Fruit fly (Drosophila melanogaster) whole organism, embryonic: Measurements from ENCODE around the gene mRpL27.

ENCODE experiments used
- Asciz ChIP-seq: fragments of 200-800 bp; sonication (Bioruptor generic); optimal IDR thresholded peaks from 2 replicates; lab custom pipeline; 2017; ENCODE audit warnings: missing biosample characterization, mild to moderate bottlenecking, missing genetic modification characterization, missing genetic modification reagents
- CG1024 ChIP-seq: fragments of 200-800 bp; sonication (Bioruptor generic); IDR thresholded peaks from 2 replicates; pipeline ENCODE4 v1.3.6; 2022; ENCODE audit warnings: missing biosample characterization, missing genetic modification characterization
- CG10543 ChIP-seq: fragments of 200-800 bp; sonication (Bioruptor generic); optimal IDR thresholded peaks from 3 replicates; lab custom pipeline; 2017; ENCODE audit warnings: missing biosample characterization, mild to moderate bottlenecking, missing genetic modification characterization, moderate library complexity
- CG11695 ChIP-seq: fragments of 200-800 bp; sonication (Bioruptor generic); IDR thresholded peaks from 3 replicates; pipeline ENCODE4 v1.3.6; 2022; ENCODE audit warnings: missing biosample characterization, missing genetic modification characterization
- CG12155 ChIP-seq: fragments of 200-800 bp; sonication (Bioruptor generic); optimal IDR thresholded peaks from 3 replicates; lab custom pipeline; 2016; ENCODE audit warnings: missing biosample characterization, missing genetic modification characterization
- CG12659 ChIP-seq: fragments of 200-800 bp; sonication (Bioruptor generic); optimal IDR thresholded peaks from 3 replicates; lab custom pipeline; 2017; ENCODE audit warnings: mild to moderate bottlenecking, missing biosample characterization, missing genetic modification reagents, missing genetic modification characterization
- CG15601 ChIP-seq: fragments of 200-800 bp; sonication (Bioruptor generic); optimal IDR thresholded peaks from 3 replicates; lab custom pipeline; 2019; ENCODE audit warnings: missing biosample characterization, mild to moderate bottlenecking, missing genetic modification characterization, moderate library complexity
- CG16779 ChIP-seq: fragments of 200-800 bp; sonication (Bioruptor generic); IDR thresholded peaks from 2 replicates; pipeline ENCODE4 v1.3.6; 2022; ENCODE audit warnings: missing biosample characterization, missing genetic modification characterization
- CG16813 ChIP-seq: fragments of 200-800 bp; sonication (Bioruptor generic); IDR thresholded peaks from 3 replicates; pipeline ENCODE4 v1.3.6; 2022; ENCODE audit warnings: missing biosample characterization, missing genetic modification characterization; ENCODE audit not compliant: partially characterized antibody
- CG16815 ChIP-seq: fragments of 200-800 bp; sonication (Bioruptor generic); optimal IDR thresholded peaks from 3 replicates; lab custom pipeline; 2017; ENCODE audit warnings: missing biosample characterization, mild to moderate bottlenecking, missing genetic modification characterization
- CG18011 ChIP-seq: fragments of 200-800 bp; sonication (Bioruptor generic); optimal IDR thresholded peaks from 2 replicates; lab custom pipeline; 2017; ENCODE audit warnings: missing biosample characterization, missing genetic modification characterization, mild to moderate bottlenecking, moderate library complexity, missing genotype
- CG18599 ChIP-seq: fragments of 200-800 bp; sonication (Bioruptor generic); optimal IDR thresholded peaks from 3 replicates; lab custom pipeline; 2017; ENCODE audit warnings: missing biosample characterization, missing genetic modification characterization, mild to moderate bottlenecking, moderate library complexity, missing genetic modification reagents
- CG34224 ChIP-seq: fragments of 200-800 bp; sonication (Bioruptor generic); IDR thresholded peaks from 3 replicates; pipeline ENCODE4 v1.3.6; 2022; ENCODE audit warnings: missing biosample characterization, missing genetic modification characterization; ENCODE audit not compliant: partially characterized antibody
- CG4404 ChIP-seq: fragments of 200-800 bp; sonication (Bioruptor generic); IDR thresholded peaks from 2 replicates; pipeline ENCODE4 v1.3.6; 2022; ENCODE audit warnings: missing biosample characterization, missing genetic modification characterization
- CG4854 ChIP-seq: fragments of 200-800 bp; sonication (Bioruptor generic); optimal IDR thresholded peaks from 2 replicates; lab custom pipeline; 2016; ENCODE audit warnings: missing biosample characterization, missing genetic modification characterization, inconsistent platforms
- CG6689 ChIP-seq: fragments of 200-800 bp; sonication (Bioruptor generic); IDR thresholded peaks from 2 replicates; pipeline ENCODE4 v1.3.6; 2022; ENCODE audit warnings: missing biosample characterization, missing genetic modification characterization
- CG6765 ChIP-seq: fragments of 200-800 bp; sonication (Bioruptor generic); optimal IDR thresholded peaks from 3 replicates; lab custom pipeline; 2017; ENCODE audit warnings: missing biosample characterization, mild to moderate bottlenecking, missing genetic modification characterization
- CG8944 ChIP-seq: fragments of 200-800 bp; sonication (Bioruptor generic); optimal IDR thresholded peaks from 3 replicates; lab custom pipeline; 2016; ENCODE audit warnings: missing biosample characterization, missing genetic modification characterization
- CG9876 ChIP-seq: fragments of 200-800 bp; sonication (Bioruptor generic); optimal IDR thresholded peaks from 2 replicates; lab custom pipeline; 2016; ENCODE audit warnings: missing biosample characterization, missing genetic modification characterization
- Doc3 ChIP-seq: fragments of 200-800 bp; sonication (Bioruptor generic); IDR thresholded peaks from 3 replicates; pipeline ENCODE4 v1.3.6; 2022; ENCODE audit warnings: missing biosample characterization, missing genetic modification characterization; ENCODE audit not compliant: partially characterized antibody
- Drgx ChIP-seq: fragments of 200-800 bp; sonication (Bioruptor generic); IDR thresholded peaks from 2 replicates; pipeline ENCODE4 v1.3.6; 2022; ENCODE audit warnings: missing biosample characterization, missing genetic modification characterization
- E2f1 ChIP-seq: fragments of 200-800 bp; sonication (Bioruptor generic); IDR thresholded peaks from 2 replicates; pipeline ENCODE4 v1.3.6; 2022; ENCODE audit warnings: missing biosample characterization, missing genetic modification characterization
- Ets65A ChIP-seq: fragments of 200-800 bp; sonication (Bioruptor generic); peaks from one replicate; lab custom pipeline; 2016; ENCODE audit warnings: missing biosample characterization, missing genetic modification characterization
- Jarid2 ChIP-seq: fragments of 200-800 bp; sonication (Bioruptor generic); optimal IDR thresholded peaks from 3 replicates; lab custom pipeline; 2017; ENCODE audit warnings: mild to moderate bottlenecking, missing biosample characterization, missing genetic modification reagents, missing genetic modification characterization
- MTF-1 ChIP-seq: fragments of 200-800 bp; sonication (Bioruptor generic); optimal IDR thresholded peaks from 2 replicates; lab custom pipeline; 2018; ENCODE audit warnings: missing biosample characterization, mild to moderate bottlenecking, missing genetic modification characterization, borderline replicate concordance
- NK7.1 ChIP-seq: fragments of 200-800 bp; sonication (Bioruptor generic); optimal IDR thresholded peaks from 3 replicates; lab custom pipeline; 2016; ENCODE audit warnings: missing biosample characterization, missing genetic modification characterization
- Ravus ChIP-seq: fragments of 200-800 bp; sonication (Bioruptor generic); IDR thresholded peaks from 2 replicates; pipeline ENCODE4 v1.3.6; 2022; ENCODE audit warnings: missing biosample characterization, missing genetic modification characterization
- Six4 ChIP-seq: fragments of 200-800 bp; sonication (Bioruptor generic); optimal IDR thresholded peaks from 2 replicates; lab custom pipeline; 2016; ENCODE audit warnings: missing biosample characterization, missing genetic modification characterization
- Sry-β ChIP-seq: fragments of 200-800 bp; sonication (Bioruptor generic); optimal IDR thresholded peaks from 2 replicates; lab custom pipeline; 2018; ENCODE audit warnings: missing biosample characterization, mild to moderate bottlenecking, missing genetic modification characterization, moderate library complexity
- Ssrp ChIP-seq: fragments of 200-800 bp; sonication (Bioruptor generic); optimal IDR thresholded peaks from 2 replicates; lab custom pipeline; 2018; ENCODE audit warnings: missing biosample characterization, mild to moderate bottlenecking, missing genetic modification characterization, moderate library complexity
- abd-A ChIP-seq: fragments of 200-800 bp; sonication (Bioruptor generic); optimal IDR thresholded peaks from 3 replicates; lab custom pipeline; 2019; ENCODE audit warnings: missing biosample characterization, mild to moderate bottlenecking, missing genetic modification characterization, moderate library complexity
- ase ChIP-seq: fragments of 200-800 bp; sonication (Bioruptor generic); IDR thresholded peaks from 3 replicates; pipeline ENCODE4 v1.3.6; 2022; ENCODE audit warnings: missing biosample characterization, missing genetic modification characterization
- btn ChIP-seq: fragments of 200-800 bp; sonication (Bioruptor generic); optimal IDR thresholded peaks from 2 replicates; lab custom pipeline; 2016; ENCODE audit warnings: missing biosample characterization, missing genetic modification characterization
- cad ChIP-seq: fragments of >200 bp; optimal IDR thresholded peaks from 2 replicates; lab custom pipeline; 2017; ENCODE audit warnings: missing biosample characterization, missing genetic modification characterization
- croc ChIP-seq: fragments of 200-800 bp; sonication (Bioruptor generic); conservative IDR thresholded peaks from 3 replicates; pipeline ENCODE4 v1.3.6; 2022; ENCODE audit warnings: missing biosample characterization, missing genetic modification characterization
- da ChIP-seq: fragments of 200-800 bp; sonication (Bioruptor generic); optimal IDR thresholded peaks from 2 replicates; lab custom pipeline; 2016; ENCODE audit warnings: missing biosample characterization, missing genetic modification characterization
- fd96Cb ChIP-seq: fragments of 200-800 bp; sonication (Bioruptor generic); optimal IDR thresholded peaks from 2 replicates; lab custom pipeline; 2018; ENCODE audit warnings: missing biosample characterization, mild to moderate bottlenecking, missing genetic modification characterization, moderate library complexity
- ftz-f1 ChIP-seq: fragments of 200-800 bp; sonication (Bioruptor generic); optimal IDR thresholded peaks from 2 replicates; lab custom pipeline; 2016; ENCODE audit warnings: missing biosample characterization, missing genetic modification characterization
- grn ChIP-seq: fragments of 200-800 bp; sonication (Bioruptor generic); optimal IDR thresholded peaks from 3 replicates; lab custom pipeline; 2017; ENCODE audit warnings: missing biosample characterization, missing genetic modification characterization
- gt ChIP-seq: fragments of 200-800 bp; sonication (Bioruptor generic); IDR thresholded peaks from 2 replicates; pipeline ENCODE4 v1.3.6; 2022; ENCODE audit warnings: missing biosample characterization, missing genetic modification characterization
- ham ChIP-seq: fragments of 200-800 bp; sonication (Bioruptor generic); IDR thresholded peaks from 2 replicates; pipeline ENCODE4 v1.3.6; 2022; ENCODE audit warnings: missing biosample characterization, missing genetic modification characterization
- insv ChIP-seq, 2 experiments: fragments of 200-800 bp; sonication (Bioruptor generic); optimal IDR thresholded peaks; 3 replicates each; lab custom pipeline; 2016 to 2018; ENCODE audit warnings: missing biosample characterization in 2 of 2, missing genetic modification characterization in 2 of 2
- nerfin-1 ChIP-seq: fragments of 200-800 bp; sonication (Bioruptor generic); optimal IDR thresholded peaks from 3 replicates; lab custom pipeline; 2019; ENCODE audit warnings: missing biosample characterization, mild to moderate bottlenecking, missing genetic modification characterization, moderate library complexity
- org-1 ChIP-seq: fragments of 200-800 bp; sonication (Bioruptor generic); optimal IDR thresholded peaks from 2 replicates; lab custom pipeline; 2017; ENCODE audit warnings: missing biosample characterization, missing genetic modification characterization
- scrt ChIP-seq: fragments of 200-800 bp; sonication (Bioruptor generic); optimal IDR thresholded peaks from 2 replicates; lab custom pipeline; 2018; ENCODE audit warnings: missing biosample characterization, mild to moderate bottlenecking, missing genetic modification characterization, moderate library complexity
- stc ChIP-seq: fragments of 200-800 bp; sonication (Bioruptor generic); IDR thresholded peaks from 2 replicates; pipeline ENCODE4 v1.3.6; 2022; ENCODE audit warnings: missing biosample characterization, missing genetic modification characterization
- unpg ChIP-seq: fragments of 200-800 bp; sonication (Bioruptor generic); optimal IDR thresholded peaks from 3 replicates; lab custom pipeline; 2018; ENCODE audit warnings: missing biosample characterization, mild to moderate bottlenecking, missing genetic modification characterization, moderate library complexity
- wdn ChIP-seq: fragments of 200-800 bp; sonication (Bioruptor generic); IDR thresholded peaks from 2 replicates; pipeline ENCODE4 v1.3.6; 2022; ENCODE audit warnings: missing biosample characterization, missing genetic modification characterization

mRpL27 gene

dm6 chr2L:4440881-4441737, 18.3 kb downstream of the mRpL27 start, which contains the start of gene CG15431 (continued):
- TF ChIP-seq unpg (GFP tag; lab: Kevin White, UChicago) (peak; percentile 66), CG12659 (GFP tag; lab: Kevin White, UChicago) (peak; percentile 39), da (GFP tag; lab: Kevin White, UChicago) (no peak), scrt (GFP tag; lab: Kevin White, UChicago) (peak; percentile 55), E2f1 (GFP tag; lab: Robert Waterston, UW) (peak; percentile 60), CG4404 (GFP tag; lab: Robert Waterston, UW) (peak; percentile 25; the same call in 1 of the 2 replicates), nerfin-1 (tag; lab: Kevin White, UChicago) (no peak), CG8944 (no peak), Six4 (no peak), btn (GFP tag; lab: Kevin White, UChicago) (no peak), CG18599 (peak; percentile 85), Drgx (GFP tag; lab: Robert Waterston, UW) (0 out of 2 replicates have a peak, but pooled peaks have one; percentile 49), CG18011 (GFP tag; lab: Kevin White, UChicago) (peak; percentile 25), abd-A (tag; lab: Kevin White, UChicago) (peak; percentile 81), Ets65A (GFP tag; lab: Kevin White, UChicago) (peak; percentile 71), Ravus (GFP tag; lab: Robert Waterston, UW) (no peak), MTF-1 (GFP tag; lab: Kevin White, UChicago) (no peak), CG6689 (GFP tag; lab: Robert Waterston, UW) (0 out of 2 replicates have a peak, but pooled peaks have one; percentile 29), wdn (GFP tag; lab: Robert Waterston, UW) (no peak), grn (GFP tag; lab: Kevin White, UChicago) (no peak), Ssrp (tag; lab: Kevin White, UChicago) (no peak), ham (GFP tag; lab: Robert Waterston, UW) (no peak), Doc3 (no peak), CG34224 (GFP tag; lab: Robert Waterston, UW) (no peak), insv (GFP tag; optimal IDR thresholded peaks at IDR 0.05; lab: Kevin White, UChicago) (no peak), NK7.1 (GFP tag; lab: Kevin White, UChicago) (no peak), CG12155 (no peak), CG10543 (GFP tag; lab: Kevin White, UChicago) (no peak), CG9876 (GFP tag; lab: Kevin White, UChicago) (no peak), CG6765 (GFP tag; lab: Kevin White, UChicago) (no peak), croc (peak; percentile 23; the same call in 1 of the 3 replicates), Asciz (GFP tag; lab: Kevin White, UChicago) (peak; percentile 44), gt (GFP tag; lab: Robert Waterston, UW) (no peak), CG16813 (no peak), Sry-β (GFP tag; lab: Kevin White, UChicago) (no peak), CG15601 (tag; lab: Kevin White, UChicago) (no peak), ase (peak; percentile 52; the same call in 2 of the 3 replicates), CG16779 (0 out of 2 replicates have a peak, but pooled peaks have one; percentile 63), ftz-f1 (peak; percentile 5), fd96Cb (tag; lab: Kevin White, UChicago) (peak; percentile 25), stc (GFP tag; lab: Robert Waterston, UW) (peak; percentile 31; the same call in 1 of the 2 replicates), org-1 (GFP tag; lab: Kevin White, UChicago) (no peak), CG1024 (GFP tag; lab: Robert Waterston, UW) (0 out of 2 replicates have a peak, but pooled peaks have one; percentile 40), Jarid2 (GFP tag; lab: Kevin White, UChicago) (peak; percentile 82), CG4854 (GFP tag; lab: Kevin White, UChicago) (peak; percentile 41), CG11695 (GFP tag; lab: Robert Waterston, UW) (no peak), cad (no peak), CG16815 (no peak)
